Fruit fly (Drosophila melanogaster) whole organism, embryonic: ENCODE data around the gene CG6325.

Experiments used
- ATbp ChIP-seq: fragments of 200-800 bp; sonication (Bioruptor generic); optimal IDR thresholded peaks from 2 replicates; lab custom pipeline; 2017; ENCODE audit warnings: missing biosample characterization, mild to moderate bottlenecking, missing genetic modification characterization, missing genetic modification reagents
- Abd-B ChIP-seq: fragments of 200-800 bp; sonication (Bioruptor generic); optimal IDR thresholded peaks from 2 replicates; lab custom pipeline; 2018; ENCODE audit warnings: missing biosample characterization, mild to moderate bottlenecking, missing genetic modification characterization, moderate library complexity
- Adf1 ChIP-seq: fragments of 200-800 bp; sonication (Bioruptor generic); IDR thresholded peaks from 2 replicates; pipeline ENCODE4 v1.3.6; 2022; ENCODE audit warnings: missing biosample characterization, missing genetic modification characterization
- CG10274 ChIP-seq: fragments of 200-800 bp; sonication (Bioruptor generic); optimal IDR thresholded peaks from 3 replicates; lab custom pipeline; 2017; ENCODE audit warnings: missing biosample characterization, mild to moderate bottlenecking, missing genetic modification characterization
- CG11456 ChIP-seq: fragments of 200-800 bp; sonication (Bioruptor generic); IDR thresholded peaks from 3 replicates; pipeline ENCODE4 v1.3.6; 2022; ENCODE audit warnings: missing biosample characterization, missing genetic modification characterization
- CG12155 ChIP-seq: fragments of 200-800 bp; sonication (Bioruptor generic); optimal IDR thresholded peaks from 3 replicates; lab custom pipeline; 2016; ENCODE audit warnings: missing biosample characterization, missing genetic modification characterization
- CG12391 ChIP-seq: fragments of 200-800 bp; sonication (Bioruptor generic); optimal IDR thresholded peaks from 3 replicates; lab custom pipeline; 2018; ENCODE audit warnings: missing biosample characterization, mild to moderate bottlenecking, missing genetic modification characterization, moderate library complexity
- CG13296 ChIP-seq: fragments of 200-800 bp; sonication (Bioruptor generic); optimal IDR thresholded peaks from 3 replicates; lab custom pipeline; 2018; ENCODE audit warnings: missing biosample characterization, mild to moderate bottlenecking, missing genetic modification characterization
- CG15479 ChIP-seq: fragments of 200-800 bp; sonication (Bioruptor generic); optimal IDR thresholded peaks from 3 replicates; lab custom pipeline; 2019; ENCODE audit warnings: missing biosample characterization, mild to moderate bottlenecking, missing genetic modification characterization, moderate library complexity
- CG1647 ChIP-seq: fragments of 200-800 bp; sonication (Bioruptor generic); optimal IDR thresholded peaks from 3 replicates; lab custom pipeline; 2016; ENCODE audit warnings: missing biosample characterization, missing genetic modification characterization
- CG18011 ChIP-seq: fragments of 200-800 bp; sonication (Bioruptor generic); optimal IDR thresholded peaks from 2 replicates; lab custom pipeline; 2017; ENCODE audit warnings: missing biosample characterization, missing genetic modification characterization, mild to moderate bottlenecking, moderate library complexity, missing genotype
- CG2678 ChIP-seq: fragments of 200-800 bp; sonication (Bioruptor generic); optimal IDR thresholded peaks from 3 replicates; lab custom pipeline; 2019; ENCODE audit warnings: missing biosample characterization, mild to moderate bottlenecking, missing genetic modification characterization, moderate library complexity
- CG3065 ChIP-seq: fragments of 200-800 bp; sonication (Bioruptor generic); optimal IDR thresholded peaks from 2 replicates; lab custom pipeline; 2016; ENCODE audit warnings: missing biosample characterization, missing genetic modification characterization
- CG34376 ChIP-seq: fragments of 200-800 bp; sonication (Bioruptor generic); optimal IDR thresholded peaks from 2 replicates; lab custom pipeline; 2018; ENCODE audit warnings: missing biosample characterization, mild to moderate bottlenecking, missing genetic modification characterization
- CG4820 ChIP-seq: fragments of 200-800 bp; sonication (Bioruptor generic); optimal IDR thresholded peaks from 3 replicates; lab custom pipeline; 2016; ENCODE audit warnings: missing biosample characterization, missing genetic modification characterization
- CG6791 ChIP-seq: fragments of 200-800 bp; sonication (Bioruptor generic); IDR thresholded peaks from 3 replicates; pipeline ENCODE4 v1.3.6; 2022; ENCODE audit warnings: missing biosample characterization, missing genetic modification characterization; ENCODE audit not compliant: partially characterized antibody
- CG7556 ChIP-seq: fragments of 200-800 bp; sonication (Bioruptor generic); optimal IDR thresholded peaks from 2 replicates; lab custom pipeline; 2017; ENCODE audit warnings: missing biosample characterization, mild to moderate bottlenecking, missing genetic modification characterization
- CG9727 ChIP-seq: fragments of 200-800 bp; sonication (Bioruptor generic); optimal IDR thresholded peaks from 3 replicates; lab custom pipeline; 2017; ENCODE audit warnings: missing biosample characterization, mild to moderate bottlenecking, missing genetic modification characterization
- CG9817 ChIP-seq: fragments of 200-800 bp; sonication (Bioruptor generic); optimal IDR thresholded peaks from 2 replicates; lab custom pipeline; 2018; ENCODE audit warnings: missing biosample characterization, mild to moderate bottlenecking, missing genetic modification characterization, moderate library complexity
- CrebB ChIP-seq: fragments of 200-800 bp; sonication (Bioruptor generic); optimal IDR thresholded peaks from 3 replicates; lab custom pipeline; 2018; ENCODE audit warnings: missing biosample characterization, mild to moderate bottlenecking, missing genetic modification characterization
- Fer3 ChIP-seq: fragments of 200-800 bp; sonication (Bioruptor generic); optimal IDR thresholded peaks from 2 replicates; lab custom pipeline; 2018; ENCODE audit warnings: missing biosample characterization, mild to moderate bottlenecking, missing genetic modification characterization, moderate library complexity
- NFAT ChIP-seq: fragments of 200-800 bp; sonication (Bioruptor generic); IDR thresholded peaks from 2 replicates; pipeline ENCODE4 v1.3.6; 2022; ENCODE audit warnings: missing biosample characterization, missing genetic modification characterization
- NK7.1 ChIP-seq: fragments of 200-800 bp; sonication (Bioruptor generic); optimal IDR thresholded peaks from 3 replicates; lab custom pipeline; 2016; ENCODE audit warnings: missing biosample characterization, missing genetic modification characterization
- Pdp1 ChIP-seq, 2 experiments: fragments of 200-800 bp; sonication (Bioruptor generic); optimal IDR thresholded peaks; 3 replicates each; lab custom pipeline; 2016; ENCODE audit warnings: missing biosample characterization in 2 of 2, missing genetic modification characterization in 2 of 2, mild to moderate bottlenecking in 1 of 2, moderate library complexity in 1 of 2
- Sin3A ChIP-seq: fragments of >200 bp; optimal IDR thresholded peaks from 2 replicates; lab custom pipeline; 2018
- Sox102F ChIP-seq: fragments of 200-800 bp; sonication (Bioruptor generic); optimal IDR thresholded peaks from 2 replicates; lab custom pipeline; 2018; ENCODE audit warnings: missing biosample characterization, mild to moderate bottlenecking, missing genetic modification characterization, moderate library complexity
- Vsx1 ChIP-seq: fragments of 200-800 bp; sonication (Bioruptor generic); optimal IDR thresholded peaks from 2 replicates; lab custom pipeline; 2017; ENCODE audit warnings: missing biosample characterization, mild to moderate bottlenecking, missing genetic modification characterization, missing genetic modification reagents
- az2 ChIP-seq: fragments of 200-800 bp; sonication (Bioruptor generic); optimal IDR thresholded peaks from 3 replicates; lab custom pipeline; 2016; ENCODE audit warnings: missing biosample characterization, missing genetic modification characterization
- bcd ChIP-seq: fragments of 200-800 bp; sonication (Bioruptor generic); optimal IDR thresholded peaks from 2 replicates; lab custom pipeline; 2017; ENCODE audit warnings: missing biosample characterization, mild to moderate bottlenecking, missing genetic modification characterization
- bowl ChIP-seq: fragments of 200-800 bp; sonication (Bioruptor generic); IDR thresholded peaks from 2 replicates; pipeline ENCODE4 v1.3.6; 2022; ENCODE audit warnings: missing biosample characterization, missing genetic modification characterization
- cg ChIP-seq: fragments of 200-800 bp; sonication (Bioruptor generic); optimal IDR thresholded peaks from 3 replicates; lab custom pipeline; 2019; ENCODE audit warnings: missing biosample characterization, mild to moderate bottlenecking, missing genetic modification characterization, moderate library complexity
- danr ChIP-seq: fragments of 200-800 bp; sonication (Bioruptor generic); IDR thresholded peaks from 2 replicates; pipeline ENCODE4 v1.3.6; 2022; ENCODE audit warnings: missing biosample characterization, missing genetic modification characterization
- dati ChIP-seq: fragments of 200-800 bp; sonication (Bioruptor generic); IDR thresholded peaks from 2 replicates; pipeline ENCODE4 v1.3.6; 2022; ENCODE audit warnings: missing biosample characterization, missing genetic modification characterization
- exex ChIP-seq: fragments of 200-800 bp; sonication (Bioruptor generic); optimal IDR thresholded peaks from 4 replicates; lab custom pipeline; 2018; ENCODE audit warnings: missing biosample characterization, mild to moderate bottlenecking, missing genetic modification characterization, moderate library complexity
- fd64A ChIP-seq: fragments of 200-800 bp; sonication (Bioruptor generic); optimal IDR thresholded peaks from 3 replicates; lab custom pipeline; 2018; ENCODE audit warnings: missing biosample characterization, mild to moderate bottlenecking, missing genetic modification characterization
- grn ChIP-seq: fragments of 200-800 bp; sonication (Bioruptor generic); optimal IDR thresholded peaks from 3 replicates; lab custom pipeline; 2017; ENCODE audit warnings: missing biosample characterization, missing genetic modification characterization
- hkb ChIP-seq, 2 experiments: fragments of 200-800 bp in 1 of 2; fragments of >200 bp in 1 of 2; sonication (Bioruptor generic) in 1 of 2; IDR thresholded peaks in 1 of 2; optimal IDR thresholded peaks in 1 of 2; 2 replicates each; pipeline versions ENCODE4 v1.3.6 to Lab custom; 2017 to 2022; ENCODE audit warnings: missing biosample characterization in 1 of 2, missing genetic modification characterization in 1 of 2
- kay ChIP-seq: fragments of 200-800 bp; sonication (Bioruptor generic); optimal IDR thresholded peaks from 2 replicates; lab custom pipeline; 2016; ENCODE audit warnings: missing biosample characterization, missing genetic modification characterization
- ken ChIP-seq: fragments of 200-800 bp; sonication (Bioruptor generic); IDR thresholded peaks from 3 replicates; pipeline ENCODE4 v1.3.6; 2022; ENCODE audit warnings: missing biosample characterization, missing genetic modification characterization
- klu ChIP-seq: fragments of 200-800 bp; sonication (Bioruptor generic); IDR thresholded peaks from 2 replicates; pipeline ENCODE4 v1.3.6; 2022; ENCODE audit warnings: missing biosample characterization, missing genetic modification characterization
- maf-S ChIP-seq: fragments of 200-800 bp; sonication (Bioruptor generic); optimal IDR thresholded peaks from 2 replicates; lab custom pipeline; 2016; ENCODE audit warnings: missing biosample characterization, missing genetic modification characterization
- mam ChIP-seq: fragments of 200-800 bp; sonication (Bioruptor generic); optimal IDR thresholded peaks from 3 replicates; lab custom pipeline; 2016; ENCODE audit warnings: missing biosample characterization, missing genetic modification characterization
- pan ChIP-seq, 4 experiments: fragments of >200 bp in 3 of 4; fragments of 200-800 bp in 1 of 4; sonication (Bioruptor generic) in 1 of 4; optimal IDR thresholded peaks in 3 of 4; IDR thresholded peaks in 1 of 4; 2 replicates each; pipeline versions ENCODE4 v1.3.6 to Lab custom; 2017 to 2022; ENCODE audit warnings: missing biosample characterization in 2 of 4, missing genetic modification characterization in 2 of 4, mixed read lengths in 1 of 4
- ro ChIP-seq: fragments of 200-800 bp; sonication (Bioruptor generic); IDR thresholded peaks from 2 replicates; pipeline ENCODE4 v1.3.6; 2022; ENCODE audit warnings: missing biosample characterization, missing genetic modification characterization
- salm ChIP-seq: fragments of 200-800 bp; sonication (Bioruptor generic); optimal IDR thresholded peaks from 2 replicates; lab custom pipeline; 2018; ENCODE audit warnings: missing biosample characterization, mild to moderate bottlenecking, missing genetic modification characterization
- sd ChIP-seq: fragments of 200-800 bp; sonication (Bioruptor generic); optimal IDR thresholded peaks from 3 replicates; lab custom pipeline; 2018; ENCODE audit warnings: missing biosample characterization, mild to moderate bottlenecking, missing genetic modification characterization, moderate library complexity
- tll ChIP-seq, 2 experiments: fragments of 200-800 bp in 1 of 2; fragments of >200 bp in 1 of 2; sonication (Bioruptor generic) in 1 of 2; optimal IDR thresholded peaks; 2 replicates each; lab custom pipeline; 2017 to 2019; ENCODE audit warnings: missing biosample characterization in 2 of 2, missing genetic modification characterization in 2 of 2, mild to moderate bottlenecking in 1 of 2, moderate library complexity in 1 of 2
- ttk ChIP-seq: fragments of 200-800 bp; sonication (Bioruptor generic); IDR thresholded peaks from 2 replicates; pipeline ENCODE4 v2.1.2; 2022; ENCODE audit warnings: missing biosample characterization, missing genetic modification characterization
- vnd ChIP-seq: fragments of 200-800 bp; sonication (Bioruptor generic); IDR thresholded peaks from 3 replicates; pipeline ENCODE4 v1.3.6; 2022; ENCODE audit warnings: missing biosample characterization, missing genetic modification characterization; ENCODE audit not compliant: partially characterized antibody
- zen ChIP-seq: fragments of 200-800 bp; sonication (Bioruptor generic); optimal IDR thresholded peaks from 3 replicates; lab custom pipeline; 2018; ENCODE audit warnings: missing biosample characterization, mild to moderate bottlenecking, missing genetic modification characterization, moderate library complexity

The CG6325 gene

DNA sequence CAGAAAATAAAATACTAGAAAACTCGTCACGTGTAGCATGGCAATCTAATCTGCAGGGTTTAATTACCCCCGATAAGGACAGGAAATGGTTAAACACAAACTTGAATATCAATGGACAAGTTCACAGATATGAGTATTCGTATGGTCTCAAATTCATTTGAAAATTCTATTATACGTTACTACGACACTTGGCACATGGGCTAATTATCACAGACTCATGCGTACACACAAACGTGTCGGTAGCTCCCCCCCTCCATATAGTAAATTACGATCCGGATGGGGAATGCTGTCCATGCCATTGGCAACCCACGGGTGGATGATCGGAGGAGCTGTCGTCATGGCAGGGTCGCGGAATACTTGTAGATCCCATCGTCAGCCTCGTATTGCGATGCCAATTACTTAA lies 12.7 kb downstream of the CG6325 start (continued):
- TF ChIP-seq CG4820 (GFP tag; lab: Kevin White, UChicago) (no peak), hkb (optimal IDR thresholded peaks at IDR 0.05; lab: Kevin White, UChicago) (no peak), hkb (GFP tag; IDR thresholded peaks at IDR 0.05; lab: Robert Waterston, UW) (no peak), Sin3A (lab: Kevin White, UChicago) (no peak), az2 (GFP tag; lab: Kevin White, UChicago) (no peak), Fer3 (tag; lab: Kevin White, UChicago) (no peak), vnd (GFP tag; lab: Robert Waterston, UW) (no peak), NFAT (GFP tag; lab: Robert Waterston, UW) (0 out of 2 replicates have a peak, but pooled peaks have one; percentile 19), klu (GFP tag; lab: Robert Waterston, UW) (no peak), Abd-B (GFP tag; lab: Kevin White, UChicago) (no peak), CG12155 (GFP tag; lab: Kevin White, UChicago) (no peak), tll (GFP tag; optimal IDR thresholded peaks at IDR 0.05; lab: Kevin White, UChicago) (no peak), CG18011 (GFP tag; lab: Kevin White, UChicago) (no peak), fd64A (GFP tag; lab: Kevin White, UChicago) (no peak), NK7.1 (GFP tag; lab: Kevin White, UChicago) (no peak), CG15479 (no peak), salm (no peak), CG9727 (no peak), bowl (GFP tag; lab: Robert Waterston, UW) (no peak), CG2678 (tag; lab: Kevin White, UChicago) (no peak), danr (GFP tag; lab: Robert Waterston, UW) (no peak), CG3065 (GFP tag; lab: Kevin White, UChicago) (no peak), CG10274 (GFP tag; lab: Kevin White, UChicago) (no peak), zen (tag; lab: Kevin White, UChicago) (no peak), ttk (GFP tag; lab: Robert Waterston, UW) (no peak), maf-S (GFP tag; lab: Kevin White, UChicago) (no peak), ro (GFP tag; lab: Robert Waterston, UW) (no peak), cg (GFP tag; lab: Kevin White, UChicago) (no peak), CG34376 (peak; percentile 73), pan (optimal IDR thresholded peaks at IDR 0.05; lab: Kevin White, UChicago) (no peak), pan (GFP tag; optimal IDR thresholded peaks at IDR 0.05 in 1 of 2, IDR thresholded peaks at IDR 0.05 in 1 of 2) (no peak), CG7556 (GFP tag; lab: Kevin White, UChicago) (no peak), exex (tag; lab: Kevin White, UChicago) (peak; percentile 100), sd (tag; lab: Kevin White, UChicago) (peak; percentile 60), ATbp (GFP tag; lab: Kevin White, UChicago) (no peak), kay (GFP tag; lab: Kevin White, UChicago) (no peak), dati (GFP tag; lab: Robert Waterston, UW) (no peak), CG11456 (GFP tag; lab: Robert Waterston, UW) (no peak), Pdp1 (GFP tag; optimal IDR thresholded peaks at IDR 0.05; lab: Kevin White, UChicago) (peak in 1 of 2 experiments; percentile 33), Sox102F (GFP tag; lab: Kevin White, UChicago) (no peak), Adf1 (GFP tag; lab: Robert Waterston, UW) (no peak), CG1647 (GFP tag; lab: Kevin White, UChicago) (no peak), CG13296 (GFP tag; lab: Kevin White, UChicago) (no peak), ken (no peak), Vsx1 (peak; percentile 64), CG6791 (no peak), CrebB (tag; lab: Kevin White, UChicago) (no peak), grn (GFP tag; lab: Kevin White, UChicago) (peak; percentile 81), CG9817 (no peak), mam (GFP tag; lab: Kevin White, UChicago) (no peak), bcd (GFP tag; lab: Kevin White, UChicago) (no peak), CG12391 (tag; lab: Kevin White, UChicago) (no peak)
